Worm (Caenorhabditis elegans) whole organism, L4/young adult: ENCODE measurements around the gene col-159.

Experiments used
- W03F9.2 ChIP-seq: fragments of 150-350 bp; optimal IDR thresholded peaks from 2 replicates; lab custom pipeline; 2014; ENCODE audit warnings: missing biosample characterization, missing genetic modification characterization
- dao-5 ChIP-seq: sonication (generic microtip); optimal IDR thresholded peaks from 2 replicates; lab custom pipeline; 2016; ENCODE audit warnings: missing genotype, missing genetic modification characterization, moderate library complexity, missing compliant biosample characterization
- him-1 ChIP-seq: sonication (generic microtip); optimal IDR thresholded peaks from 2 replicates; lab custom pipeline; 2016; ENCODE audit warnings: missing genotype, missing genetic modification reagents, missing genetic modification characterization, missing compliant biosample characterization

DNA sequence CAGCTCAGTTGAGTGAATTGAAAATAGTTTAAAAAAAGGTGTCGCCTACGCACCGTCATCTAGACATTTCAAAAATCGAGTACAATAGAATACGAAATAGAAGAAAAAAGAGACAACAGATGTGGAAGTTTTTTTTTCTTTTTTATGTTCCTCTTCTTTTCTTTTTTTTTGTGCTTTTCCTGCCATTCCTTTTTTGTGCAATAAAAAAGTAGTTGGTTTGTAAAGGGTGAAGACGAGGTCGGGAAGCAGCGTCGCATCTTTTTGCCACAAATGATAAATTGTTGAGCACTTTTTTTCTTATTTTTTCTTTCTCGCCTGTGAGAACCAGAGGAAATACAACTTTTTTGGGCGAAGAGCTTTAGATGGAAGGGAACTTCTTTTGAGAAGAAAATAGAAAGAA lies 4.5 kb upstream of the col-159 start:
- TF ChIP-seq W03F9.2 (no peak), dao-5 (tag; lab: Kevin White, UChicago) (no peak), him-1 (no peak)
